Worm (Caenorhabditis elegans): ENCODE results near the gene str-46.

DNA sequence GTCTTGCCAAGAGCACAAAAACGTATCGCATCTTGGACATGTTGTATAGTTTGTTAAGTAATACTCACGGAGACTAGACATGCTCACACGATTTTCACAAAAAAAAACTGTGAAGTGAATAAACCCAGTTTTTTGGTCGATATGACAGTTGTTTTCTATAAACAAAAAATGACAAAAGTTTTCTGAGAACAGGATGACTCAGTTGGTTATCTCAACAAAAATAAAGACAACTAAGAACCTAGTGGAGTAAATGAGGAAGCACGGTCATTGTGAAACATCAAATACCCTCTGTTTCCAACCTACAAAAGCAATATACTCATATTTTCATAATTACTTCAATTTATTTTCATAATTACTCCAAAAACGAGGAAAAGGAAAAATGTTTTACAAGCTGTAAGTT lies 45.8 kb upstream of the str-46 start, which contains the start of gene srh-87:
- TF ChIP-seq R02D3.7 (tag; optimal IDR thresholded peaks at IDR 0.05) (no peak), nhr-77 (tag; optimal IDR thresholded peaks at IDR 0.05) (no peak), lin-15B (tag; optimal IDR thresholded peaks at IDR 0.05) (no peak), pqm-1 (tag; optimal IDR thresholded peaks at IDR 0.05) (no peak), pha-4 (tag; optimal IDR thresholded peaks at IDR 0.05) (no peak), ztf-4 (tag; optimal IDR thresholded peaks at IDR 0.05) (no peak)
